Fruit fly (Drosophila melanogaster) whole organism, embryonic: ENCODE measurements around the gene CG14280.

ENCODE experiments used
- Bgb ChIP-seq: fragments of 200-800 bp; sonication (Bioruptor generic); IDR thresholded peaks from 2 replicates; pipeline ENCODE4 v1.3.6; 2022; ENCODE audit warnings: missing biosample characterization, missing genetic modification characterization; ENCODE audit not compliant: partially characterized antibody
- CG14860 ChIP-seq: fragments of 200-800 bp; sonication (Bioruptor generic); IDR thresholded peaks from 3 replicates; pipeline ENCODE4 v1.3.6; 2022; ENCODE audit warnings: missing biosample characterization, missing genetic modification characterization; ENCODE audit not compliant: partially characterized antibody
- CG16813 ChIP-seq: fragments of 200-800 bp; sonication (Bioruptor generic); IDR thresholded peaks from 3 replicates; pipeline ENCODE4 v1.3.6; 2022; ENCODE audit warnings: missing biosample characterization, missing genetic modification characterization; ENCODE audit not compliant: partially characterized antibody
- CG2199 ChIP-seq: fragments of 200-800 bp; sonication (Bioruptor generic); IDR thresholded peaks from 3 replicates; pipeline ENCODE4 v1.3.6; 2022; ENCODE audit warnings: missing biosample characterization, missing genetic modification characterization
- CG30403 ChIP-seq: fragments of 200-800 bp; sonication (Bioruptor generic); optimal IDR thresholded peaks from 3 replicates; lab custom pipeline; 2016; ENCODE audit warnings: missing biosample characterization, missing genetic modification characterization
- CG42726 ChIP-seq: fragments of 200-800 bp; sonication (Bioruptor generic); IDR thresholded peaks from 2 replicates; pipeline ENCODE4 v1.3.6; 2022; ENCODE audit warnings: missing biosample characterization, missing genetic modification characterization; ENCODE audit not compliant: partially characterized antibody
- CG6272 ChIP-seq: fragments of 200-800 bp; sonication (Bioruptor generic); IDR thresholded peaks from 2 replicates; pipeline ENCODE4 v1.3.6; 2022; ENCODE audit warnings: missing biosample characterization, missing genetic modification characterization
- CG6791 ChIP-seq: fragments of 200-800 bp; sonication (Bioruptor generic); IDR thresholded peaks from 3 replicates; pipeline ENCODE4 v1.3.6; 2022; ENCODE audit warnings: missing biosample characterization, missing genetic modification characterization; ENCODE audit not compliant: partially characterized antibody
- CG7963 ChIP-seq: fragments of 200-800 bp; sonication (Bioruptor generic); IDR thresholded peaks from 3 replicates; pipeline ENCODE4 v1.3.6; 2022; ENCODE audit warnings: missing biosample characterization, missing genetic modification characterization; ENCODE audit not compliant: partially characterized antibody
- CG7987 ChIP-seq: fragments of 200-800 bp; sonication (Bioruptor generic); optimal IDR thresholded peaks from 2 replicates; lab custom pipeline; 2018; ENCODE audit warnings: missing biosample characterization, mild to moderate bottlenecking, missing genetic modification characterization, moderate library complexity
- CTCF ChIP-seq: fragments of 200-800 bp; sonication (Bioruptor generic); optimal IDR thresholded peaks from 2 replicates; lab custom pipeline; 2017; ENCODE audit warnings: missing biosample characterization, mild to moderate bottlenecking, missing genetic modification characterization, moderate library complexity
- Dip3 ChIP-seq: fragments of 200-800 bp; sonication (Bioruptor generic); optimal IDR thresholded peaks from 3 replicates; lab custom pipeline; 2016; ENCODE audit warnings: missing biosample characterization, missing genetic modification characterization
- Ets65A ChIP-seq: fragments of 200-800 bp; sonication (Bioruptor generic); peaks from one replicate; lab custom pipeline; 2016; ENCODE audit warnings: missing biosample characterization, missing genetic modification characterization
- HLH4C ChIP-seq: fragments of 200-800 bp; sonication (Bioruptor generic); IDR thresholded peaks from 3 replicates; pipeline ENCODE4 v1.3.6; 2022; ENCODE audit warnings: missing biosample characterization, missing genetic modification characterization; ENCODE audit not compliant: partially characterized antibody
- MTF-1 ChIP-seq: fragments of 200-800 bp; sonication (Bioruptor generic); optimal IDR thresholded peaks from 2 replicates; lab custom pipeline; 2018; ENCODE audit warnings: missing biosample characterization, mild to moderate bottlenecking, missing genetic modification characterization, borderline replicate concordance
- Opbp ChIP-seq: fragments of 200-800 bp; sonication (Bioruptor generic); IDR thresholded peaks from 3 replicates; pipeline ENCODE4 v1.3.6; 2022; ENCODE audit warnings: missing biosample characterization, missing genetic modification characterization; ENCODE audit not compliant: partially characterized antibody
- Pdp1 ChIP-seq, 2 experiments: fragments of 200-800 bp; sonication (Bioruptor generic); optimal IDR thresholded peaks; 3 replicates each; lab custom pipeline; 2016; ENCODE audit warnings: missing biosample characterization in 2 of 2, missing genetic modification characterization in 2 of 2, mild to moderate bottlenecking in 1 of 2, moderate library complexity in 1 of 2
- Rfx ChIP-seq: fragments of 200-800 bp; sonication (Bioruptor generic); IDR thresholded peaks from 2 replicates; pipeline ENCODE4 v1.3.6; 2022; ENCODE audit warnings: missing biosample characterization, missing genetic modification characterization
- Scr ChIP-seq: fragments of 200-800 bp; sonication (Bioruptor generic); IDR thresholded peaks from 2 replicates; pipeline ENCODE4 v1.3.6; 2022; ENCODE audit warnings: missing biosample characterization, missing genetic modification characterization; ENCODE audit not compliant: partially characterized antibody
- Side ChIP-seq: fragments of 200-800 bp; sonication (Bioruptor generic); optimal IDR thresholded peaks from 2 replicates; lab custom pipeline; 2016; ENCODE audit warnings: missing biosample characterization, missing genetic modification characterization
- Sin3A ChIP-seq: fragments of >200 bp; optimal IDR thresholded peaks from 2 replicates; lab custom pipeline; 2018
- Six4 ChIP-seq: fragments of 200-800 bp; sonication (Bioruptor generic); optimal IDR thresholded peaks from 2 replicates; lab custom pipeline; 2016; ENCODE audit warnings: missing biosample characterization, missing genetic modification characterization
- amos ChIP-seq: fragments of 200-800 bp; sonication (Bioruptor generic); IDR thresholded peaks from 2 replicates; pipeline ENCODE4 v1.3.6; 2022; ENCODE audit warnings: missing biosample characterization, missing genetic modification characterization; ENCODE audit not compliant: partially characterized antibody
- ato ChIP-seq: fragments of 200-800 bp; sonication (Bioruptor generic); IDR thresholded peaks from 2 replicates; pipeline ENCODE4 v1.3.6; 2022; ENCODE audit warnings: missing biosample characterization, missing genetic modification characterization; ENCODE audit not compliant: partially characterized antibody
- bbx ChIP-seq: fragments of 200-800 bp; sonication (Bioruptor generic); IDR thresholded peaks from 2 replicates; pipeline ENCODE4 v1.3.6; 2022; ENCODE audit warnings: missing biosample characterization, missing genetic modification characterization; ENCODE audit not compliant: partially characterized antibody
- btn ChIP-seq: fragments of 200-800 bp; sonication (Bioruptor generic); optimal IDR thresholded peaks from 2 replicates; lab custom pipeline; 2016; ENCODE audit warnings: missing biosample characterization, missing genetic modification characterization
- chinmo ChIP-seq: fragments of 200-800 bp; sonication (Bioruptor generic); IDR thresholded peaks from 4 replicates; pipeline ENCODE4 v1.3.6; 2022; ENCODE audit warnings: missing biosample characterization, missing genetic modification characterization; ENCODE audit not compliant: partially characterized antibody
- hb ChIP-seq: fragments of 200-800 bp; sonication (Bioruptor generic); IDR thresholded peaks from 3 replicates; pipeline ENCODE4 v1.3.6; 2022; ENCODE audit warnings: missing biosample characterization, missing genetic modification characterization; ENCODE audit not compliant: partially characterized antibody
- inv ChIP-seq: fragments of 200-800 bp; sonication (Bioruptor generic); IDR thresholded peaks from 2 replicates; pipeline ENCODE4 v1.3.6; 2022; ENCODE audit warnings: missing biosample characterization, missing genetic modification characterization; ENCODE audit not compliant: partially characterized antibody
- knrl ChIP-seq: fragments of 200-800 bp; sonication (Bioruptor generic); IDR thresholded peaks from 3 replicates; pipeline ENCODE4 v1.3.6; 2022; ENCODE audit warnings: missing biosample characterization, missing genetic modification characterization; ENCODE audit not compliant: partially characterized antibody
- mld ChIP-seq: fragments of 200-800 bp; sonication (Bioruptor generic); IDR thresholded peaks from 3 replicates; pipeline ENCODE4 v1.3.6; 2022; ENCODE audit warnings: missing biosample characterization, missing genetic modification characterization; ENCODE audit not compliant: partially characterized antibody
- nerfin-2 ChIP-seq: fragments of 200-800 bp; sonication (Bioruptor generic); IDR thresholded peaks from 2 replicates; pipeline ENCODE4 v1.3.6; 2022; ENCODE audit warnings: missing biosample characterization, missing genetic modification characterization; ENCODE audit not compliant: partially characterized antibody
- ranshi ChIP-seq: fragments of 200-800 bp; sonication (Bioruptor generic); IDR thresholded peaks from 2 replicates; pipeline ENCODE4 v1.3.6; 2022; ENCODE audit warnings: missing biosample characterization, missing genetic modification characterization
- repo ChIP-seq: fragments of 200-800 bp; sonication (Bioruptor generic); optimal IDR thresholded peaks from 2 replicates; lab custom pipeline; 2016; ENCODE audit warnings: missing biosample characterization, missing genetic modification characterization
- sens ChIP-seq: fragments of 200-800 bp; sonication (Bioruptor generic); peaks from one replicate; lab custom pipeline; 2016; ENCODE audit warnings: missing biosample characterization, missing genetic modification characterization
- stwl ChIP-seq: fragments of 200-800 bp; sonication (Bioruptor generic); optimal IDR thresholded peaks from 3 replicates; lab custom pipeline; 2018; ENCODE audit warnings: missing biosample characterization, mild to moderate bottlenecking, missing genetic modification characterization, moderate library complexity
- tll ChIP-seq, 2 experiments: fragments of 200-800 bp in 1 of 2; fragments of >200 bp in 1 of 2; sonication (Bioruptor generic) in 1 of 2; optimal IDR thresholded peaks; 2 replicates each; lab custom pipeline; 2017 to 2019; ENCODE audit warnings: missing biosample characterization in 2 of 2, missing genetic modification characterization in 2 of 2, mild to moderate bottlenecking in 1 of 2, moderate library complexity in 1 of 2
- tna ChIP-seq: fragments of 200-800 bp; sonication (Bioruptor generic); IDR thresholded peaks from 2 replicates; pipeline ENCODE4 v1.3.6; 2022; ENCODE audit warnings: missing biosample characterization, missing genetic modification characterization; ENCODE audit not compliant: partially characterized antibody
- vnd ChIP-seq: fragments of 200-800 bp; sonication (Bioruptor generic); IDR thresholded peaks from 3 replicates; pipeline ENCODE4 v1.3.6; 2022; ENCODE audit warnings: missing biosample characterization, missing genetic modification characterization; ENCODE audit not compliant: partially characterized antibody

The CG14280 gene

dm6 chr3R:19238934-19239333 lies 17.6 kb upstream of the CG14280 start:
- 0 out of 2 replicates have a peak, but pooled peaks have one; percentile 40 for TF ChIP-seq tna (GFP tag; lab: Robert Waterston, UW)
- TF ChIP-seq ato (GFP tag; lab: Robert Waterston, UW): 0 out of 2 replicates have a peak, but pooled peaks have one; percentile 22
- TF ChIP-seq Bgb (GFP tag; lab: Robert Waterston, UW): peak; percentile 84
- TF ChIP-seq btn (GFP tag; lab: Kevin White, UChicago): no peak
- peak; percentile 31 for TF ChIP-seq stwl
- no peak for TF ChIP-seq Rfx (GFP tag; lab: Robert Waterston, UW)
- TF ChIP-seq Opbp (GFP tag; lab: Robert Waterston, UW): peak; percentile 73
- peak; percentile 73 for TF ChIP-seq CG7963 (GFP tag; lab: Robert Waterston, UW)
- no peak for TF ChIP-seq ranshi (GFP tag; lab: Robert Waterston, UW)
- no peak for TF ChIP-seq repo (GFP tag; lab: Kevin White, UChicago)
- TF ChIP-seq Ets65A (GFP tag; lab: Kevin White, UChicago): peak; percentile 26
- peak; percentile 36; the same call in 1 of the 2 replicates for TF ChIP-seq Scr (GFP tag; lab: Robert Waterston, UW)
- TF ChIP-seq tll (GFP tag; optimal IDR thresholded peaks at IDR 0.05; lab: Kevin White, UChicago): peak in 1 of 2 experiments; percentile 20
- TF ChIP-seq knrl (GFP tag; lab: Robert Waterston, UW): peak; percentile 73
- no peak for TF ChIP-seq Sin3A (lab: Kevin White, UChicago)
- TF ChIP-seq CG42726: peak; percentile 63; the same call in 1 of the 2 replicates
- TF ChIP-seq CG6791 (GFP tag; lab: Robert Waterston, UW): peak; percentile 79
- peak; percentile 83 for TF ChIP-seq CG14860 (GFP tag; lab: Robert Waterston, UW)
- peak; percentile 39; the same call in 1 of the 2 replicates for TF ChIP-seq nerfin-2 (GFP tag; lab: Robert Waterston, UW)
- peak; percentile 83 for TF ChIP-seq CG2199 (GFP tag; lab: Robert Waterston, UW)
- TF ChIP-seq CG16813: peak; percentile 81
- TF ChIP-seq inv: peak; percentile 50; the same call in 1 of the 2 replicates
- peak; percentile 56 for TF ChIP-seq sens (GFP tag; lab: Kevin White, UChicago)
- TF ChIP-seq Six4 (GFP tag; lab: Kevin White, UChicago): no peak
- TF ChIP-seq CG6272: 0 out of 2 replicates have a peak, but pooled peaks have one; percentile 7
- TF ChIP-seq hb: peak; percentile 82
- TF ChIP-seq Dip3 (GFP tag; lab: Kevin White, UChicago): no peak
- TF ChIP-seq vnd: peak; percentile 84
- TF ChIP-seq CG7987 (GFP tag; lab: Kevin White, UChicago): no peak
- peak in 1 of 2 experiments; percentile 25 for TF ChIP-seq Pdp1 (GFP tag; optimal IDR thresholded peaks at IDR 0.05; lab: Kevin White, UChicago)
- no peak for TF ChIP-seq MTF-1 (GFP tag; lab: Kevin White, UChicago)
- peak; percentile 80 for TF ChIP-seq amos (GFP tag; lab: Robert Waterston, UW)
- TF ChIP-seq CG30403 (GFP tag; lab: Kevin White, UChicago): no peak
- peak; percentile 69 for TF ChIP-seq CTCF (GFP tag; lab: Kevin White, UChicago)
- peak; percentile 22 for TF ChIP-seq Side (GFP tag; lab: Kevin White, UChicago)
- TF ChIP-seq chinmo: 0 out of 4 replicates have a peak, but pooled peaks have one; percentile 22
- peak; percentile 65; the same call in 1 of the 3 replicates for TF ChIP-seq mld (GFP tag; lab: Robert Waterston, UW)
- peak; percentile 64 for TF ChIP-seq HLH4C
- TF ChIP-seq bbx: peak; percentile 66
